Fruit fly (Drosophila melanogaster) whole organism, pupa: ENCODE data around the gene CG15255.
"Not testable (repeated sequence)": the region's sequence is repeated elsewhere in the genome, so short reads cannot be mapped to it uniquely, and the experiment has no call there.

Experiments used
- CG10348 ChIP-seq: fragments of 200-800 bp; sonication (Bioruptor generic); IDR thresholded peaks from 2 replicates; pipeline ENCODE4 v1.3.6; 2022; ENCODE audit warnings: missing biosample characterization, missing genetic modification characterization
- CG12605 ChIP-seq: fragments of 200-800 bp; sonication (Bioruptor generic); IDR thresholded peaks from 2 replicates; pipeline ENCODE4 v1.3.6; 2022; ENCODE audit warnings: missing biosample characterization, missing genetic modification characterization
- CG13204 ChIP-seq: fragments of 200-800 bp; sonication (Bioruptor generic); optimal IDR thresholded peaks from 2 replicates; lab custom pipeline; 2018; ENCODE audit warnings: missing biosample characterization, mild to moderate bottlenecking, missing genetic modification characterization, moderate library complexity
- CG14655 ChIP-seq: fragments of 200-800 bp; sonication (Bioruptor generic); optimal IDR thresholded peaks from 3 replicates; lab custom pipeline; 2017; ENCODE audit warnings: mild to moderate bottlenecking, missing biosample characterization, missing genetic modification reagents, missing genetic modification characterization
- CG15710 ChIP-seq: fragments of 200-800 bp; sonication (Bioruptor generic); optimal IDR thresholded peaks from 2 replicates; lab custom pipeline; 2018; ENCODE audit warnings: missing biosample characterization, mild to moderate bottlenecking, missing genetic modification characterization, moderate library complexity
- CG17806 ChIP-seq: fragments of 200-800 bp; sonication (Bioruptor generic); optimal IDR thresholded peaks from 2 replicates; lab custom pipeline; 2018; ENCODE audit warnings: missing biosample characterization, mild to moderate bottlenecking, missing genetic modification characterization, moderate library complexity
- CG32121 ChIP-seq: fragments of 200-800 bp; sonication (Bioruptor generic); IDR thresholded peaks from 2 replicates; pipeline ENCODE4 v1.3.6; 2022; ENCODE audit warnings: missing biosample characterization, missing genetic modification characterization
- CG34367 ChIP-seq: fragments of 200-800 bp; sonication (Bioruptor generic); optimal IDR thresholded peaks from 2 replicates; lab custom pipeline; 2018; ENCODE audit warnings: missing biosample characterization, mild to moderate bottlenecking, missing genetic modification characterization
- CG4496 ChIP-seq: fragments of 200-800 bp; sonication (Bioruptor generic); IDR thresholded peaks from 3 replicates; pipeline ENCODE4 v1.3.6; 2022; ENCODE audit warnings: missing biosample characterization, missing genetic modification characterization
- CG8301 ChIP-seq: fragments of 200-800 bp; sonication (Bioruptor generic); optimal IDR thresholded peaks from 2 replicates; lab custom pipeline; 2018; ENCODE audit warnings: missing biosample characterization, mild to moderate bottlenecking, missing genetic modification characterization
- CG9948 ChIP-seq: fragments of 200-800 bp; sonication (Bioruptor generic); optimal IDR thresholded peaks from 2 replicates; lab custom pipeline; 2018; ENCODE audit warnings: missing biosample characterization, mild to moderate bottlenecking, missing genetic modification characterization, moderate library complexity
- D1 ChIP-seq: fragments of 200-800 bp; sonication (Bioruptor generic); optimal IDR thresholded peaks from 2 replicates; lab custom pipeline; 2018; ENCODE audit warnings: missing biosample characterization, mild to moderate bottlenecking, missing genetic modification characterization, moderate library complexity
- EcR ChIP-seq: fragments of 200-800 bp; sonication (Bioruptor generic); optimal IDR thresholded peaks from 3 replicates; lab custom pipeline; 2019; ENCODE audit warnings: missing biosample characterization, missing genetic modification characterization, mild to moderate bottlenecking, moderate library complexity, missing genetic modification reagents
- Ets98B ChIP-seq: fragments of 200-800 bp; sonication (Bioruptor generic); IDR thresholded peaks from 2 replicates; pipeline ENCODE4 v1.3.6; 2022; ENCODE audit warnings: missing biosample characterization, missing genetic modification characterization
- Pif1A ChIP-seq: fragments of 200-800 bp; sonication (Bioruptor generic); optimal IDR thresholded peaks from 3 replicates; lab custom pipeline; 2016; ENCODE audit warnings: missing biosample characterization, missing genetic modification characterization
- Pif1B ChIP-seq: fragments of 200-800 bp; sonication (Bioruptor generic); optimal IDR thresholded peaks from 3 replicates; lab custom pipeline; 2016; ENCODE audit warnings: missing biosample characterization, missing genetic modification characterization
- Snoo ChIP-seq: fragments of 200-800 bp; sonication (Bioruptor generic); optimal IDR thresholded peaks from 3 replicates; lab custom pipeline; 2017; ENCODE audit warnings: missing biosample characterization, mild to moderate bottlenecking, missing genetic modification characterization, inconsistent platforms
- fd96Ca ChIP-seq: fragments of 200-800 bp; sonication (Bioruptor generic); IDR thresholded peaks from 3 replicates; pipeline ENCODE4 v1.3.6; 2022; ENCODE audit warnings: missing biosample characterization, missing genetic modification characterization
- rn ChIP-seq: fragments of 200-800 bp; sonication (Bioruptor generic); IDR thresholded peaks from 2 replicates; pipeline ENCODE4 v1.3.6; 2022; ENCODE audit warnings: missing biosample characterization, missing genetic modification characterization

CG15255 gene

DNA sequence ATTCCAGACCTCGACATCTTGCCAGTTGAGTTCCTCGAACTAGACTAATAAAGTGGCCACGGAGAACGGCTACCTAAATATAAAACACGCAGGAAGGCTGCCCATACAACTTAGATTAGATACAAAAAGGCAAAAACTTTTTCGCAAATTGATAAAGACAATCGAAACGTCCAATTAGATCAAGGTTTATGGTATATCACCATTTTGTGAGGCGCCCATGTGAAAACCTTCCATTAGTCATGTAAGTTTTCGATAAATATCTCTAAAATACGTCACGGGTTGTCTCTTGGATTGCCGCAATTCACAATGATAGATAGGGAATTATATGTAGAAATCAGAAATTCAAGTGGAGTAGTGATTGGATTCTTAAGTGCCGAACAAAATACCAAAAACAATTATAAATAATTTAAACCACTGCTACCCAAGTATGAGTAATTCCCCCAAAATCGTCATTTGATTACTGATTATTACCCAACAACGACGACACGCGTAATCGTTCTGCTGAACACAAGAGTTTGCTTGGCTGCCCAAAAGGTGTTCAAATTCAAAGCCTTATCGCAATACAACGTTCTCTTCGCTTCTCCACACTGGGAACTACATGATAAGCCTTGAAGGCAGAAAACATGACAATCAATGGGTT is at the start of gene CG15255:
TSS of gene CG15255 (minus strand) at position 51 of the 640 bp plus-strand sequence.
- TF ChIP-seq rn (GFP tag; lab: Robert Waterston, UW) (no peak), D1 (tag; lab: Kevin White, UChicago) (no peak), CG34367 (no peak), CG13204 (GFP tag; lab: Kevin White, UChicago) (no peak), Pif1B (GFP tag; lab: Kevin White, UChicago) (no peak), EcR (GFP tag; lab: Kevin White, UChicago) (no peak), CG12605 (GFP tag; lab: Robert Waterston, UW) (no peak), Pif1A (GFP tag; lab: Kevin White, UChicago) (no peak), Snoo (tag; lab: Kevin White, UChicago) (no peak), CG9948 (no peak), CG8301 (no peak), CG32121 (GFP tag; lab: Robert Waterston, UW) (no peak)

dm6 chr2L:15660741-15661140 is 49.2 kb upstream of the CG15255 start, which contains the start of gene CG18477:
Gene CG18477, plus strand, starts transcription at chr2L:15661041.
- TF ChIP-seq CG8301; Ets98B (GFP tag; lab: Robert Waterston, UW); CG9948: not testable (repeated sequence)

DNA sequence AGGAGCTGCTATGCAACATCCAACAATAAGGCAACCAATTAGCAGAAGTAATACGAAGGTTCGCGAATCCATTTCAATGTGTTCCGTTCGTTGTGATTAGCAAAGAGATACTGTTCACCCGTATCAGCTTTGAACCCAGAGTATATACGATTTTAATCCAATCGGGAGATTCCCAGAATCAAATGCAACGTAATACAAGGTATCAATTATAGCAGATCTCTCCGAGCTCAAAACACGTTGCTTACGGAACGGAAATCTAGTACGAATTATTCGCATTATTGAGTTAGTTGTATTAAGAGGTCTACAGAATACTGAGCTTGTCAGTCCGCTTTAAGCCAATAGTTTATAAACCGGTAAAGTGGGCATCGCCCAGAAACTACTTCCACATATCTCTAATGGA is 47.9 kb upstream of the CG15255 start, which contains the start of gene CG44141:
TSS of gene CG44141 (minus strand) at position 101 of the 400 bp plus-strand sequence.
- not testable (repeated sequence) for TF ChIP-seq Pif1B (GFP tag; lab: Kevin White, UChicago); CG14655 (GFP tag; lab: Kevin White, UChicago); Snoo (tag; lab: Kevin White, UChicago)

DNA sequence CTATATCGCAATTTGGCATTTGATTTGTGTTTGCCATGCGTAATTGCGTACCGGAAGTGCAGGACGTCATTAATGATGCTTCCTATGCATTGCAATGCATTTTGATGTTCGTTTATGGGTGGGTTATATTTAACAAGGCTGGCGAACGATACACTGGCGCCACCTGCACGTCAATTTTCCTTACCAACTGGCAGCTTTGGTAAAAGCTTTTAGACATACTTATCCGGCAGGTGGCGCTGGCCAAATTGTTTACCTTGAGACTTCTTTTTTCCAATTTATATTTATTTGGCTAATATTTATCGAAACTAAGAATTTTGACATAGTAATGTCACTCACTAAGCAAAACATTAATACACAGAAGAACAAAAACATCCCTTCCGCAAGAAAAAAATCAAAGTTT is 32.3 kb upstream of the CG15255 start:
- TF ChIP-seq CG15710 (tag; lab: Kevin White, UChicago) = no peak
- TF ChIP-seq D1 (tag; lab: Kevin White, UChicago) = peak; percentile 75
- no peak for TF ChIP-seq rn (GFP tag; lab: Robert Waterston, UW)
- TF ChIP-seq Pif1A (GFP tag; lab: Kevin White, UChicago) = no peak

DNA sequence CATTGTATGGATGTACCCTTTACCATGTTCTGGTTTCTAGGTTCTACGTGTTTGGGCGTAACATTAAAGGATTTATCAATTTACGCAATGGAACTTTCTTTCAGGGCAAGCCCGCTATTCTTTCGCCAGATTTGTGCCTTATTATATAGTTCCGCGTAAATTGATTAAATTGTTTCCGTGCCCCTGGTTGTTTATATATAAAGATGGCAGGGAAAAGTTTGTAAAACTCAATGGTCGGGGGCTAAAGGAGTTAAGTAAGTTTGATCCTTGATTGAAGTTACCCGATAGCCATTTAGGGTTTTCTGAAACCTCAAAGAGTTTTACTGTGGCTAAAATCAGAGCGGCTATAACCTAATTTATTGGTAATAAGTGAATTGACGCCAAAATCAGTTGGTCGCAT is 30.1 kb upstream of the CG15255 start:
- TF ChIP-seq CG9948 (no peak), CG8301 (no peak), EcR (GFP tag; lab: Kevin White, UChicago) (no peak), CG14655 (GFP tag; lab: Kevin White, UChicago) (no peak), rn (GFP tag; lab: Robert Waterston, UW) (no peak), Snoo (tag; lab: Kevin White, UChicago) (no peak), Pif1A (GFP tag; lab: Kevin White, UChicago) (no peak), CG15710 (tag; lab: Kevin White, UChicago) (no peak), CG34367 (no peak), Pif1B (GFP tag; lab: Kevin White, UChicago) (no peak)

DNA sequence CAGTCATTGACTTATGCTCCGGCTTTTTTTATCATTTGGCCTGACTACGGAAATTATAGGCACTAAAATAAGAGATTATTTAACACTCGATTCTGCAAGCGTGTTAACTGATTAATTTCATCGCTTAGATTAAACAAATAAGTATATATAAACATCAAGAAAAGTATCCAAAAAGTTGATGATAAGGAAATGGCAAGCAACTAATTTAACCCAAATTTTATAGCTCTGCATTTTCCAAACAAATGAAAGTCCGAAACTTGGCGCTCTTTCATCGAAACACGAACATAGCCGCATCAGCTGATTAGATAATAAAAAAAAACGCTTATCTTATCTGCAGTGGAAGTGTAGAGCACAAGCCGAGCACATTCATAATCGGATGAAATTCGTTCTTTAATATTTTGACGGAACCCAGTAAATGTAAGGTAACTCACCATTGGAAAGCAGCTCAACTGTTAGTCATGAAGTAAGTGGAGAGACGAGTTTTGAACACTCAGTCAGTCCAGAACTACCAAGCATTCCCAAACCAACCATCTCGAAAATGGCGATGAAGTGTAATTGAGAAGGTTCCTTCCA is 18.2 kb upstream of the CG15255 start, which contains the start of gene CG18480:
TSS of gene CG18480 (plus strand) at position 407 of the 573 bp plus-strand sequence.
- TF ChIP-seq CG14655 (GFP tag; lab: Kevin White, UChicago) (no peak), rn (GFP tag; lab: Robert Waterston, UW) (no peak), CG10348 (GFP tag; lab: Robert Waterston, UW) (no peak), CG12605 (GFP tag; lab: Robert Waterston, UW) (no peak), CG8301 (no peak), CG13204 (GFP tag; lab: Kevin White, UChicago) (no peak), CG17806 (tag; lab: Kevin White, UChicago) (no peak), CG4496 (GFP tag; lab: Robert Waterston, UW) (no peak), D1 (tag; lab: Kevin White, UChicago) (no peak), Snoo (tag; lab: Kevin White, UChicago) (no peak), Pif1B (GFP tag; lab: Kevin White, UChicago) (no peak), EcR (GFP tag; lab: Kevin White, UChicago) (no peak)

dm6 chr2L:15628378-15628777 is 16.9 kb upstream of the CG15255 start, which contains the start of gene CG7631:
Gene CG7631, plus strand, starts transcription at chr2L:15628678.
- TF ChIP-seq CG14655 (GFP tag; lab: Kevin White, UChicago) = no peak
- TF ChIP-seq Pif1A (GFP tag; lab: Kevin White, UChicago) = no peak
- no peak for TF ChIP-seq fd96Ca (GFP tag; lab: Robert Waterston, UW)
- no peak for TF ChIP-seq CG17806 (tag; lab: Kevin White, UChicago)
- TF ChIP-seq, all 21 proteins: peak for 0
